Worm (Caenorhabditis elegans) whole organism, L4 larva: ENCODE measurements around the gene txdc-9.

Experiments used
- ceh-82 ChIP-seq: sonication (generic microtip); optimal IDR thresholded peaks from 2 replicates; lab custom pipeline; 2017; ENCODE audit warnings: missing biosample characterization, missing genetic modification characterization
- ces-1 ChIP-seq: fragments of 150-350 bp; sonication (generic microtip); optimal IDR thresholded peaks from 4 replicates; lab custom pipeline; 2014; ENCODE audit warnings: missing biosample characterization, missing genetic modification reagents, missing genetic modification characterization
- egl-27 ChIP-seq: sonication (generic microtip); optimal IDR thresholded peaks from 3 replicates; lab custom pipeline; 2017; ENCODE audit warnings: missing biosample characterization, missing genetic modification reagents, missing genetic modification characterization
- egl-43 ChIP-seq: fragments of 200-800 bp; sonication (Bioruptor generic); IDR thresholded peaks from 2 replicates; pipeline ENCODE4 v1.3.6; 2022; ENCODE audit warnings: missing genetic modification reagents, missing genetic modification characterization, missing compliant biosample characterization
- nhr-25 ChIP-seq: sonication (generic microtip); optimal IDR thresholded peaks from 2 replicates; lab custom pipeline; 2017; ENCODE audit warnings: missing genetic modification characterization, mild to moderate bottlenecking, missing compliant biosample characterization, antibody characterized with exemption, moderate library complexity, borderline replicate concordance; ENCODE audit not compliant: insufficient read depth
- snpc-1.2 ChIP-seq: fragments of 200-800 bp; sonication (Bioruptor generic); IDR thresholded peaks from 2 replicates; pipeline ENCODE4 v1.3.6; 2022; ENCODE audit warnings: missing genetic modification reagents, missing genetic modification characterization, missing compliant biosample characterization
- spr-1 ChIP-seq: sonication (generic microtip); optimal IDR thresholded peaks from 2 replicates; lab custom pipeline; 2016; ENCODE audit warnings: mild to moderate bottlenecking, missing genetic modification characterization, missing compliant biosample characterization
- tra-1 ChIP-seq: fragments of 200-800 bp; sonication (Bioruptor generic); IDR thresholded peaks from 2 replicates; pipeline ENCODE4 v1.3.6; 2022; ENCODE audit warnings: missing genetic modification reagents, missing genetic modification characterization, missing compliant biosample characterization

- TF ChIP-seq ces-1 (GFP tag; lab: Kevin White, UChicago) (no peak), tra-1 (no peak), egl-27 (tag; lab: Kevin White, UChicago) (no peak), spr-1 (no peak), snpc-1.2 (GFP tag; lab: Robert Waterston, UW) (no peak), ceh-82 (tag; lab: Kevin White, UChicago) (no peak), nhr-25 (tag; lab: Kevin White, UChicago) (no peak), egl-43 (GFP tag; lab: Robert Waterston, UW) (no peak)
Observed at ce11 chrIII:6396381-6396780, 35.6 kb upstream of the txdc-9 start.
